Worm (Caenorhabditis elegans) whole organism, L2 larva: Measurements from ENCODE around the gene seip-1.

ENCODE experiments used
- Y55F3AM.14 ChIP-seq: fragments of 200-800 bp; sonication (Bioruptor generic); optimal IDR thresholded peaks from 2 replicates; lab custom pipeline; 2018; ENCODE audit warnings: mild to moderate bottlenecking, missing genetic modification characterization, missing compliant biosample characterization
- ama-1 ChIP-seq: fragments of 150-350 bp; optimal IDR thresholded peaks from 2 replicates; lab custom pipeline; 2018; ENCODE audit warnings: inconsistent platforms
- blmp-1 ChIP-seq: sonication (generic microtip); optimal IDR thresholded peaks from 2 replicates; lab custom pipeline; 2017; ENCODE audit warnings: missing genetic modification characterization, mild to moderate bottlenecking, missing compliant biosample characterization, antibody characterized with exemption, moderate library complexity; ENCODE audit not compliant: insufficient read depth
- ceh-82 ChIP-seq: fragments of 150-350 bp; optimal IDR thresholded peaks from 2 replicates; lab custom pipeline; 2014; ENCODE audit warnings: missing biosample characterization, missing genetic modification characterization
- elt-1 ChIP-seq: fragments of 150-350 bp; optimal IDR thresholded peaks from 2 replicates; lab custom pipeline; 2014; ENCODE audit warnings: missing biosample characterization, missing genetic modification characterization
- mab-5 ChIP-seq: fragments of 150-350 bp; optimal IDR thresholded peaks from 2 replicates; lab custom pipeline; 2014; ENCODE audit warnings: missing biosample characterization, missing genetic modification characterization
- mdl-1 ChIP-seq, 2 experiments: fragments of 150-350 bp in 1 of 2; sonication (generic microtip) in 1 of 2; optimal IDR thresholded peaks; 2 replicates each; lab custom pipeline; 2017; ENCODE audit warnings: missing biosample characterization in 2 of 2, missing genetic modification characterization in 2 of 2
- nhr-237 ChIP-seq: fragments of 150-350 bp; optimal IDR thresholded peaks from 2 replicates; lab custom pipeline; 2014; ENCODE audit warnings: missing biosample characterization, missing genetic modification characterization
- nhr-77 ChIP-seq: fragments of 150-350 bp; optimal IDR thresholded peaks from 2 replicates; lab custom pipeline; 2014; ENCODE audit warnings: missing biosample characterization, missing genetic modification characterization
- skn-1 ChIP-seq: sonication (generic microtip); optimal IDR thresholded peaks from 2 replicates; lab custom pipeline; 2017; ENCODE audit warnings: missing biosample characterization, missing genetic modification characterization
- snpc-4 ChIP-seq: fragments of 150-350 bp; optimal IDR thresholded peaks from 2 replicates; lab custom pipeline; 2014; ENCODE audit warnings: missing biosample characterization, missing genetic modification characterization
- unc-39 ChIP-seq: fragments of 150-350 bp; optimal IDR thresholded peaks from 2 replicates; lab custom pipeline; 2014; ENCODE audit warnings: missing biosample characterization, missing genetic modification characterization
- unc-62 ChIP-seq: fragments of 150-350 bp; optimal IDR thresholded peaks from 2 replicates; lab custom pipeline; 2014; ENCODE audit warnings: missing biosample characterization, missing genetic modification reagents, missing genetic modification characterization

ce11 chrV:6018944-6019450, 34.0 kb downstream of the seip-1 start, which contains the start of gene picc-1:
- TF ChIP-seq mab-5 (tag; lab: Kevin White, UChicago) (no peak), elt-1 (tag; lab: Kevin White, UChicago) (no peak), ama-1 (lab: Kevin White, UChicago) (no peak), blmp-1 (no peak), nhr-77 (tag; lab: Kevin White, UChicago) (no peak), mdl-1 (tag; optimal IDR thresholded peaks at IDR 0.05; lab: Kevin White, UChicago) (no peak), Y55F3AM.14 (GFP tag; lab: Kevin White, UChicago) (no peak), snpc-4 (tag; lab: Kevin White, UChicago) (no peak), skn-1 (no peak), unc-62 (GFP tag; lab: Kevin White, UChicago) (no peak), unc-39 (no peak), ceh-82 (tag; lab: Kevin White, UChicago) (no peak), nhr-237 (tag; lab: Kevin White, UChicago) (no peak)
